Fruit fly (Drosophila melanogaster): ENCODE measurements around the gene Vps15.

- TF ChIP-seq Hr83 (GFP tag; optimal IDR thresholded peaks at IDR 0.05; ENCODE audit: poor library complexity, severe bottlenecking) (no peak), h (GFP tag; optimal IDR thresholded peaks at IDR 0.05) (no peak), Dfd (GFP tag; optimal IDR thresholded peaks at IDR 0.05) (no peak), N (GFP tag; optimal IDR thresholded peaks at IDR 0.05) (no peak), CG9705 (GFP tag; optimal IDR thresholded peaks at IDR 0.05) (no peak), GATAd (GFP tag; optimal IDR thresholded peaks at IDR 0.05) (no peak), usp (GFP tag; optimal IDR thresholded peaks at IDR 0.05) (no peak), psq (GFP tag; optimal IDR thresholded peaks at IDR 0.05) (no peak), Rel (GFP tag; optimal IDR thresholded peaks at IDR 0.05) (peak; percentile 77), Rel (tag; optimal IDR thresholded peaks at IDR 0.05) (peak; percentile 61), pan (optimal IDR thresholded peaks at IDR 0.05) (no peak), dmrt93B (GFP tag; optimal IDR thresholded peaks at IDR 0.05) (no peak)
Measured at dm6 chr3R:9237268-9238091, 8.2 kb downstream of the Vps15 start, which contains the start of gene pum.

All from whole organism, wandering third instar larva.